Worm (Caenorhabditis elegans) whole organism, L3 larva: ENCODE results near the gene sknr-1.
A peak's percentile ranks its signal among the peaks of the same experiment; 100 is the strongest.

Experiments used
- R02D3.7 ChIP-seq: fragments of 150-350 bp; optimal IDR thresholded peaks from 2 replicates; lab custom pipeline; 2014; ENCODE audit warnings: missing biosample characterization, missing genetic modification characterization
- aly-2 ChIP-seq: fragments of 150-350 bp; optimal IDR thresholded peaks from 2 replicates; lab custom pipeline; 2014; ENCODE audit warnings: missing biosample characterization, missing genetic modification characterization
- ceh-28 ChIP-seq: fragments of 150-350 bp; optimal IDR thresholded peaks from 2 replicates; lab custom pipeline; 2014; ENCODE audit warnings: missing biosample characterization, missing genetic modification reagents, missing genetic modification characterization
- ceh-82 ChIP-seq: fragments of 150-350 bp; optimal IDR thresholded peaks from 2 replicates; lab custom pipeline; 2014; ENCODE audit warnings: missing biosample characterization, missing genetic modification characterization
- ceh-9 ChIP-seq: sonication (generic microtip); optimal IDR thresholded peaks from 2 replicates; lab custom pipeline; 2018; ENCODE audit warnings: missing biosample characterization, missing genetic modification characterization
- elt-1 ChIP-seq: fragments of 150-350 bp; optimal IDR thresholded peaks from 2 replicates; lab custom pipeline; 2014; ENCODE audit warnings: missing biosample characterization, missing genetic modification characterization
- elt-2 ChIP-seq: sonication (generic microtip); optimal IDR thresholded peaks from 2 replicates; lab custom pipeline; 2016; ENCODE audit warnings: missing genetic modification reagents, mild to moderate bottlenecking, missing genetic modification characterization, missing compliant biosample characterization
- elt-3 ChIP-seq, 3 experiments: fragments of 150-350 bp in 1 of 3; sonication (generic microtip) in 2 of 3; optimal IDR thresholded peaks; 2 replicates in 2 of 3; 4 replicates in 1 of 3; lab custom pipeline; 2014 to 2017; ENCODE audit warnings: missing biosample characterization in 3 of 3, missing genetic modification characterization in 3 of 3
- eor-1 ChIP-seq, 2 experiments: fragments of 150-350 bp; optimal IDR thresholded peaks; 2 replicates each; lab custom pipeline; 2014 to 2018; ENCODE audit warnings: missing biosample characterization in 2 of 2, missing genetic modification characterization in 2 of 2
- fkh-2 ChIP-seq: fragments of 150-350 bp; optimal IDR thresholded peaks from 2 replicates; lab custom pipeline; 2014; ENCODE audit warnings: missing biosample characterization, missing genetic modification reagents, missing genetic modification characterization
- fos-1 ChIP-seq: fragments of 150-350 bp; optimal IDR thresholded peaks from 2 replicates; lab custom pipeline; 2014; ENCODE audit warnings: missing biosample characterization, missing genetic modification characterization
- hmg-11 ChIP-seq: sonication (generic microtip); optimal IDR thresholded peaks from 2 replicates; lab custom pipeline; 2016; ENCODE audit warnings: missing genetic modification characterization, missing compliant biosample characterization
- lin-15B ChIP-seq: fragments of 150-350 bp; optimal IDR thresholded peaks from 2 replicates; lab custom pipeline; 2014; ENCODE audit warnings: missing biosample characterization, missing genetic modification characterization
- lin-39 ChIP-seq: fragments of 150-350 bp; optimal IDR thresholded peaks from 2 replicates; lab custom pipeline; 2018; ENCODE audit warnings: missing biosample characterization, missing genetic modification reagents, missing genetic modification characterization
- lsy-12 ChIP-seq: sonication (generic microtip); optimal IDR thresholded peaks from 2 replicates; lab custom pipeline; 2016; ENCODE audit warnings: mild to moderate bottlenecking, missing genetic modification characterization, missing compliant biosample characterization
- mml-1 ChIP-seq: fragments of 150-350 bp; sonication (generic microtip); optimal IDR thresholded peaks from 3 replicates; lab custom pipeline; 2014; ENCODE audit warnings: missing biosample characterization, missing genetic modification characterization
- nfya-1 ChIP-seq: sonication (generic microtip); optimal IDR thresholded peaks from 2 replicates; lab custom pipeline; 2017; ENCODE audit warnings: missing genetic modification characterization, mild to moderate bottlenecking, missing compliant biosample characterization, antibody characterized with exemption, moderate library complexity; ENCODE audit not compliant: insufficient read depth
- nhr-12 ChIP-seq: fragments of 150-350 bp; optimal IDR thresholded peaks from 2 replicates; lab custom pipeline; 2014; ENCODE audit warnings: missing biosample characterization, missing genetic modification characterization
- nhr-23 ChIP-seq: fragments of 150-350 bp; optimal IDR thresholded peaks from 2 replicates; lab custom pipeline; 2014; ENCODE audit warnings: missing biosample characterization, missing genetic modification reagents, missing genetic modification characterization
- nhr-237 ChIP-seq: fragments of 150-350 bp; optimal IDR thresholded peaks from 2 replicates; lab custom pipeline; 2014; ENCODE audit warnings: missing biosample characterization, missing genetic modification characterization
- nhr-25 ChIP-seq: sonication (generic microtip); optimal IDR thresholded peaks from 2 replicates; lab custom pipeline; 2017; ENCODE audit warnings: missing biosample characterization, missing genetic modification characterization
- nhr-28 ChIP-seq: fragments of 150-350 bp; optimal IDR thresholded peaks from 2 replicates; lab custom pipeline; 2014; ENCODE audit warnings: missing biosample characterization, missing genetic modification characterization
- nhr-43 ChIP-seq: sonication (generic microtip); optimal IDR thresholded peaks from 2 replicates; lab custom pipeline; 2016; ENCODE audit warnings: mild to moderate bottlenecking, missing genetic modification characterization, missing compliant biosample characterization; ENCODE audit not compliant: poor library complexity, severe bottlenecking
- nhr-67 ChIP-seq: fragments of 150-350 bp; optimal IDR thresholded peaks from 2 replicates; lab custom pipeline; 2014; ENCODE audit warnings: missing biosample characterization, missing genetic modification characterization
- nhr-77 ChIP-seq: fragments of 150-350 bp; optimal IDR thresholded peaks from 2 replicates; lab custom pipeline; 2014; ENCODE audit warnings: missing biosample characterization, missing genetic modification characterization
- pha-4 ChIP-seq: fragments of 150-350 bp; optimal IDR thresholded peaks from 2 replicates; lab custom pipeline; 2014; ENCODE audit warnings: missing biosample characterization, missing genetic modification reagents, missing genetic modification characterization
- pqm-1 ChIP-seq: fragments of 150-350 bp; optimal IDR thresholded peaks from 2 replicates; lab custom pipeline; 2017; ENCODE audit warnings: missing biosample characterization, missing genetic modification characterization, inconsistent platforms
- sea-2 ChIP-seq: fragments of 150-350 bp; sonication (generic microtip); optimal IDR thresholded peaks from 4 replicates; lab custom pipeline; 2014; ENCODE audit warnings: missing biosample characterization, missing genetic modification reagents, missing genetic modification characterization
- snpc-4 ChIP-seq: fragments of 150-350 bp; optimal IDR thresholded peaks from 2 replicates; lab custom pipeline; 2014; ENCODE audit warnings: missing biosample characterization, missing genetic modification characterization
- tbx-2 ChIP-seq: sonication (generic microtip); optimal IDR thresholded peaks from 2 replicates; lab custom pipeline; 2016; ENCODE audit warnings: mild to moderate bottlenecking, missing genetic modification characterization, missing compliant biosample characterization
- unc-39 ChIP-seq: sonication (generic microtip); optimal IDR thresholded peaks from 4 replicates; lab custom pipeline; 2017; ENCODE audit warnings: missing biosample characterization, missing genetic modification characterization
- unc-62 ChIP-seq: fragments of 150-350 bp; sonication (generic microtip); optimal IDR thresholded peaks from 4 replicates; lab custom pipeline; 2014; ENCODE audit warnings: missing biosample characterization, missing genetic modification reagents, missing genetic modification characterization
- zag-1 ChIP-seq: fragments of 150-350 bp; optimal IDR thresholded peaks from 2 replicates; lab custom pipeline; 2014; ENCODE audit warnings: missing biosample characterization, missing genetic modification characterization
- ztf-4 ChIP-seq: fragments of 150-350 bp; optimal IDR thresholded peaks from 2 replicates; lab custom pipeline; 2014; ENCODE audit warnings: missing biosample characterization, missing genetic modification characterization

sknr-1 gene

DNA sequence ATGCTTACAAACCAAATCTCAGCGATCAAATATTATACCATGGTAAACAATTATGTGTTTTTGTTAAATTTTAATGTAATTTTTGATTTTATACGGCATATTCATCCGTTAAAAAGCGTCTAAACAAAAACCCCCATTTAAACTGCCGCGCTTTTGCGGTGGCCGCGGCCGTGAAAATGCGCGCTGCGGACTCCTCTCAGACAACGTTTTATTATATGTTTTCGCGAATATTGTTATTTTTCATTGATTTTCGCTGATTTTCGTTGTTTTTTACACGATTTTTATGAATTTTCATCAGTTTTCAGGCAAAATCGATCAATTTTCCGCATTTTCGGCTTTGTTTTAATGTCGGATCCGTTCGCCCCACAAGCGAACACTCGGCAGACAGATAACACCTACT lies 13.3 kb upstream of the sknr-1 start, which contains the start of gene W02H5.19:
W02H5.19 (plus strand) TSS at position 346 of the 400 bp plus-strand sequence.
- no peak for TF ChIP-seq ceh-82 (tag; lab: Kevin White, UChicago)
- TF ChIP-seq zag-1 (tag; lab: Kevin White, UChicago), result no peak
- peak; percentile 6 for TF ChIP-seq ceh-28 (tag; lab: Kevin White, UChicago)
- no peak for TF ChIP-seq nhr-237 (tag; lab: Kevin White, UChicago)
- no peak for TF ChIP-seq fkh-2
- TF ChIP-seq aly-2 (tag; lab: Kevin White, UChicago), result no peak
- peak; percentile 72 for TF ChIP-seq lin-15B (tag; lab: Kevin White, UChicago)
- TF ChIP-seq elt-3 (tag; optimal IDR thresholded peaks at IDR 0.05; lab: Kevin White, UChicago), result no peak
- TF ChIP-seq lsy-12, result peak; percentile 72
- TF ChIP-seq R02D3.7 (tag; lab: Kevin White, UChicago), result peak; percentile 32
- TF ChIP-seq nhr-23 (tag; lab: Kevin White, UChicago), result peak; percentile 74
- peak; percentile 77 for TF ChIP-seq nfya-1 (tag; lab: Kevin White, UChicago)
- no peak for TF ChIP-seq elt-1 (tag; lab: Kevin White, UChicago)
- peak; percentile 59 for TF ChIP-seq snpc-4 (tag; lab: Kevin White, UChicago)
- TF ChIP-seq lin-39 (tag; lab: Kevin White, UChicago), result peak; percentile 57
- TF ChIP-seq tbx-2 (tag; lab: Kevin White, UChicago), result no peak
- no peak for TF ChIP-seq nhr-28 (tag; lab: Kevin White, UChicago)
- peak; percentile 93 for TF ChIP-seq nhr-43 (tag; lab: Kevin White, UChicago)
- no peak for TF ChIP-seq fos-1 (tag; lab: Kevin White, UChicago)
- peak; percentile 24 for TF ChIP-seq elt-2 (tag; lab: Kevin White, UChicago)
- TF ChIP-seq mml-1 (tag; lab: Kevin White, UChicago), result no peak
- TF ChIP-seq pha-4 (tag; lab: Kevin White, UChicago), result peak; percentile 69
- peak; percentile 7 for TF ChIP-seq nhr-25
- peak; percentile 17 for TF ChIP-seq pqm-1 (tag; lab: Kevin White, UChicago)
- peak; percentile 64 for TF ChIP-seq hmg-11
- TF ChIP-seq ztf-4 (tag; lab: Kevin White, UChicago), result no peak
- peak; percentile 51 for TF ChIP-seq nhr-77
- TF ChIP-seq sea-2 (GFP tag; lab: Kevin White, UChicago), result no peak

DNA sequence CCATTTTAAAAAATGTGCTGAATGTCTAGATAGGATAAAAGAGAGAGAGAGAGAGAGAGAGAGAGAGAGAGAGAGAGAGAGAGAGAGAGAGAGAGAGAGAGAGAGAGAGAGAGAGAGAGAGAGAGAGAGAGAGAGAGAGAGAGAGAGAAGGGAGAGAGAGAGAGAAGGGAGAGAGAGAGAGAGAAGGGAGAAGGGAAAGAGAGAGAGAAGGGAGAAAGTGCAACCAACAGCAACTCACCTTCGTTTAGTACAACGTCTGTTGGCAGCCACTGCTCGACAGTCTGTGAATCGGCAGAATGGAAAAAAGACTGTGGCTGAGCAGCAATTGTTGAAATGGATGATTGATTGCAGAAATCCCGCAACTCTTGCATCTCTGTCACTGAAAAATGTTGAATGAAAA lies 1.5 kb downstream of the sknr-1 start:
- TF ChIP-seq unc-62 (GFP tag; lab: Kevin White, UChicago), result no peak
- TF ChIP-seq nhr-25, result no peak
- TF ChIP-seq fos-1 (tag; lab: Kevin White, UChicago), result no peak
- TF ChIP-seq sea-2 (GFP tag; lab: Kevin White, UChicago), result no peak
- TF ChIP-seq nhr-67 (tag; lab: Kevin White, UChicago), result no peak
- no peak for TF ChIP-seq unc-39 (tag; lab: Kevin White, UChicago)
- no peak for TF ChIP-seq nhr-12 (tag; lab: Kevin White, UChicago)
- TF ChIP-seq eor-1 (tag; optimal IDR thresholded peaks at IDR 0.05; lab: Kevin White, UChicago), result no peak
- no peak for TF ChIP-seq fkh-2

DNA sequence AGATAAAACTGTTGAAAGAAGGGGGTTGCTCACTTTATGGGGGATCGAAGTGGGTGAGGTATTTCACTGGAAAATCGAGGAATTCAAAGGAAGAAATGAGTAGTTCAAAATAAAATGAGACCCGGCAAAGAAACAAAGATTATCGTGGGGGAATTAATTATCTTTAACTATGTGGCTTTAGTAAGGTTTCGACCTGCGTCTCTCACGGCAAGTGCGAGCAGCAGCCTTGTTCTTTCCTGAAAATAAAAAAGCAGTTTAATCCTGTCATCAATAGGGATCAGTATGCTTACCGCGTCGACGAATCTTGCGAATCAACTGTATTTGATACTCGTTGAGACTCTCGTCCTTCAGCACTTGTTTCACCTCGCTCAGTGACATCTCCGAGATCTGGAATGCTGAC lies 3.4 kb downstream of the sknr-1 start, which contains the start of gene srh-271:
srh-271 (minus strand) TSS at position 101 of the 400 bp plus-strand sequence.
- TF ChIP-seq ceh-28 (tag; lab: Kevin White, UChicago) (no peak), ceh-9 (tag; lab: Kevin White, UChicago) (no peak)
- TF ChIP-seq, all 47 proteins: peak for 0

DNA sequence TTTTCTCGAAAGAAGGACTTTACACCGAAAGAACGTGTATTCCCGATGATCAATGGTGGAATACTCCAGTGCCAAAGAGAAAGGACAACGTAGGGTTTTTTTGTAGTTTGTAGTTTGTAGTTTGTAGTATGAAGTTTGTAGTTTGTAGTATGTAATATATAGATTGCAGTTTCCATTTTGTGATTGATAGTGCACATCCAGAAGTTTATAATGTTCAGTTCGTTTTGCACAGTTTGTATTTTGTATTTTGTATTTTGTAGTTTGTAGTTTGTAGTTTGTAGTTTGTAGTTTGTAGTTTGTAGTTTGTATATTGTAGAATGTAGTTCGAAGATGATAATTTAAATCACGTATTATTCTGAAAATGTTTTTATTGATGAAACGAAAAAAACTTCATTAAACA lies 7.8 kb downstream of the sknr-1 start:
- TF ChIP-seq pqm-1 (tag; lab: Kevin White, UChicago) (no peak), lsy-12 (no peak)
- TF ChIP-seq, all 47 proteins: peak for 0
